Worm (Caenorhabditis elegans) whole organism, late embryonic: ENCODE measurements around the gene Y9C2UA.1.
A peak's percentile ranks its signal among the peaks of the same experiment; 100 is the strongest.

Experiments used
- C08G9.2 ChIP-seq: sonication (generic microtip); optimal IDR thresholded peaks from 2 replicates; lab custom pipeline; 2016; ENCODE audit warnings: mild to moderate bottlenecking, missing genetic modification characterization, moderate library complexity, missing compliant biosample characterization
- K02D7.2 ChIP-seq: sonication (generic microtip); optimal IDR thresholded peaks from 2 replicates; lab custom pipeline; 2017; ENCODE audit warnings: mild to moderate bottlenecking, missing genetic modification characterization, missing compliant biosample characterization
- K09A11.1 ChIP-seq: sonication (generic microtip); optimal IDR thresholded peaks from 2 replicates; lab custom pipeline; 2017; ENCODE audit warnings: antibody characterized with exemption, mild to moderate bottlenecking, missing genetic modification characterization, missing compliant biosample characterization; ENCODE audit not compliant: insufficient read depth
- Y22D7AL.16 ChIP-seq: sonication (generic microtip); optimal IDR thresholded peaks from 2 replicates; lab custom pipeline; 2016; ENCODE audit warnings: missing genetic modification characterization, missing compliant biosample characterization
- ama-1 ChIP-seq: fragments of 150-350 bp; optimal IDR thresholded peaks from 2 replicates; lab custom pipeline; 2014
- ceh-14 ChIP-seq: sonication (generic microtip); optimal IDR thresholded peaks from 2 replicates; lab custom pipeline; 2016; ENCODE audit warnings: missing genotype, missing genetic modification characterization, missing compliant biosample characterization
- ceh-18 ChIP-seq: sonication (generic microtip); optimal IDR thresholded peaks from 2 replicates; lab custom pipeline; 2016; ENCODE audit warnings: missing genetic modification characterization, missing compliant biosample characterization
- ceh-2 ChIP-seq: sonication (generic microtip); optimal IDR thresholded peaks from 2 replicates; lab custom pipeline; 2016; ENCODE audit warnings: missing genotype, missing genetic modification characterization, missing compliant biosample characterization
- ceh-22 ChIP-seq: sonication (generic microtip); optimal IDR thresholded peaks from 2 replicates; lab custom pipeline; 2017; ENCODE audit warnings: missing biosample characterization, missing genetic modification characterization
- ceh-30 ChIP-seq: fragments of 150-350 bp; optimal IDR thresholded peaks from 2 replicates; lab custom pipeline; 2014; ENCODE audit warnings: missing biosample characterization, missing genetic modification characterization
- ceh-31 ChIP-seq: sonication (generic microtip); optimal IDR thresholded peaks from 2 replicates; lab custom pipeline; 2016; ENCODE audit warnings: missing genetic modification characterization, missing compliant biosample characterization
- ceh-34 ChIP-seq: sonication (generic microtip); optimal IDR thresholded peaks from 2 replicates; lab custom pipeline; 2016; ENCODE audit warnings: mild to moderate bottlenecking, missing genetic modification characterization, missing compliant biosample characterization
- ceh-45 ChIP-seq: fragments of 200-800 bp; sonication (Bioruptor generic); IDR thresholded peaks from 2 replicates; pipeline ENCODE4 v1.3.6; 2022; ENCODE audit warnings: missing genetic modification reagents, missing genetic modification characterization, missing compliant biosample characterization
- ceh-9 ChIP-seq: sonication (generic microtip); optimal IDR thresholded peaks from 2 replicates; lab custom pipeline; 2016; ENCODE audit warnings: mild to moderate bottlenecking, missing genetic modification characterization, inconsistent platforms, missing compliant biosample characterization
- dve-1 ChIP-seq: sonication (generic microtip); optimal IDR thresholded peaks from 2 replicates; lab custom pipeline; 2017; ENCODE audit warnings: antibody characterized with exemption, mild to moderate bottlenecking, missing genetic modification characterization, missing compliant biosample characterization
- elt-2 ChIP-seq: sonication (generic microtip); optimal IDR thresholded peaks from 2 replicates; lab custom pipeline; 2016; ENCODE audit warnings: missing genetic modification reagents, missing genetic modification characterization, missing compliant biosample characterization
- fkh-10 ChIP-seq: fragments of 150-350 bp; optimal IDR thresholded peaks from 2 replicates; lab custom pipeline; 2014; ENCODE audit warnings: missing biosample characterization, missing genetic modification reagents, missing genetic modification characterization
- gmeb-2 ChIP-seq: sonication (generic microtip); optimal IDR thresholded peaks from 2 replicates; lab custom pipeline; 2016; ENCODE audit warnings: missing genetic modification characterization, inconsistent platforms, missing compliant biosample characterization
- hlh-6 ChIP-seq: sonication (generic microtip); optimal IDR thresholded peaks from 2 replicates; lab custom pipeline; 2016; ENCODE audit warnings: missing genotype, missing genetic modification characterization, missing compliant biosample characterization
- lim-6 ChIP-seq: sonication (generic microtip); optimal IDR thresholded peaks from 2 replicates; lab custom pipeline; 2016; ENCODE audit warnings: missing genetic modification characterization, missing compliant biosample characterization
- madf-2 ChIP-seq: sonication (generic microtip); optimal IDR thresholded peaks from 2 replicates; lab custom pipeline; 2017; ENCODE audit warnings: missing genetic modification characterization, missing compliant biosample characterization
- nhr-232 ChIP-seq: sonication (generic microtip); optimal IDR thresholded peaks from 2 replicates; lab custom pipeline; 2016; ENCODE audit warnings: missing genetic modification characterization, missing compliant biosample characterization
- pag-3 ChIP-seq: sonication (generic microtip); optimal IDR thresholded peaks from 2 replicates; lab custom pipeline; 2016; ENCODE audit warnings: missing compliant biosample characterization, missing genetic modification characterization, borderline replicate concordance
- pat-9 ChIP-seq: fragments of 200-800 bp; sonication (Bioruptor generic); optimal IDR thresholded peaks from 2 replicates; lab custom pipeline; 2018; ENCODE audit warnings: mild to moderate bottlenecking, missing genetic modification characterization, moderate library complexity, missing compliant biosample characterization
- pha-4 ChIP-seq: fragments of 150-350 bp; optimal IDR thresholded peaks from 2 replicates; lab custom pipeline; 2018; ENCODE audit warnings: missing biosample characterization, missing genetic modification reagents, missing genetic modification characterization
- pros-1 ChIP-seq: fragments of 150-350 bp; optimal IDR thresholded peaks from 2 replicates; lab custom pipeline; 2014; ENCODE audit warnings: missing biosample characterization, missing genetic modification reagents, missing genetic modification characterization
- ref-2 ChIP-seq: sonication (generic microtip); optimal IDR thresholded peaks from 2 replicates; lab custom pipeline; 2016; ENCODE audit warnings: missing genetic modification characterization, missing compliant biosample characterization
- sox-4 ChIP-seq: sonication (generic microtip); optimal IDR thresholded peaks from 2 replicates; lab custom pipeline; 2017; ENCODE audit warnings: mild to moderate bottlenecking, missing genetic modification characterization, inconsistent platforms, missing compliant biosample characterization
- ttx-3 ChIP-seq: sonication (generic microtip); optimal IDR thresholded peaks from 2 replicates; lab custom pipeline; 2016; ENCODE audit warnings: missing genetic modification reagents, missing genetic modification characterization, missing compliant biosample characterization
- unc-55 ChIP-seq: sonication (generic microtip); optimal IDR thresholded peaks from 2 replicates; lab custom pipeline; 2017; ENCODE audit warnings: missing biosample characterization, missing genetic modification reagents, missing genetic modification characterization
- unc-86 ChIP-seq: sonication (generic microtip); optimal IDR thresholded peaks from 2 replicates; lab custom pipeline; 2016; ENCODE audit warnings: missing genetic modification characterization, missing compliant biosample characterization
- zip-5 ChIP-seq: sonication (generic microtip); optimal IDR thresholded peaks from 2 replicates; lab custom pipeline; 2016; ENCODE audit warnings: missing genetic modification characterization, missing compliant biosample characterization
- ztf-16 ChIP-seq: sonication (generic microtip); optimal IDR thresholded peaks from 2 replicates; lab custom pipeline; 2017; ENCODE audit warnings: missing genetic modification characterization, missing compliant biosample characterization

The Y9C2UA.1 gene

DNA sequence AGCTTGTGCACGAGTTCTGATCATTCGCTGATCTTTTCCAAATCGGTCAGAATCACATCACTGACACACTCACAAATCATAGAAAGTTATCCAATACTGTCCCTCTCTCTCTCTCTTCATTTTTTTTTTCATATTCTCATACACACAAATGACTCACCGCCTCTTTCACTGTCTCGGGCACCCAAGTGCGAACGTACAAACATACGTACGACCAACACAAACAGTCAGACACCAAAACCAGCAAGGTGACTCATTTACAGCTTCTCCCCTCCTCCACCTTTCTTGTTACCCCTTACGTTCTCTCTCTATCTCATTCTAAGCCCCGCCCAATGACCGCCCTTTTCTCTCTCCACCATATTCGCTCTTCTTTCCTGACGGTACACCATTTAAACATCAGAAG lies 12.5 kb upstream of the Y9C2UA.1 start:
- no peak for TF ChIP-seq ceh-45
- TF ChIP-seq ceh-18 (tag; lab: Kevin White, UChicago), result no peak
- TF ChIP-seq ref-2, result no peak
- no peak for TF ChIP-seq unc-55 (GFP tag; lab: Kevin White, UChicago)
- TF ChIP-seq hlh-6, result no peak
- no peak for TF ChIP-seq fkh-10 (GFP tag; lab: Kevin White, UChicago)
- TF ChIP-seq elt-2 (tag; lab: Kevin White, UChicago), result no peak
- no peak for TF ChIP-seq K02D7.2 (tag; lab: Kevin White, UChicago)
- no peak for TF ChIP-seq ceh-30 (tag; lab: Kevin White, UChicago)
- TF ChIP-seq ama-1 (lab: Kevin White, UChicago), result no peak
- TF ChIP-seq, all 69 proteins: peak for 0

DNA sequence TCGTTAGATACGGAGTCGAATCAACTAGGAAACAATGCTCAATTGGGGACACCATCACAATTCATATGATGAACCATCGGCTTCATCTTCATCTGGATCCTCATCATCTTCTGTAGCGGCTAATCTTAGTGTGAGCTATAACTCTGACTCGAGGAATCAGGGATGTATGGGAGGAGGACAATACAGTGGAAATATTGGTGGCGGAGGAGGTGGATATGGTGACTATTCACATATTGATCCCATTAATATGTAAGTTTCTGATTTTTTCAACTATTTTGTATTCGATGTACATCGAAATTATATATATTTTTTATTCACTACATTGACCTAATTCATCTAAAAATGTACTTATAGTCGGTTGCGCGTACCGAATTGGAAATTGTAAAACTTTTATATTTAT lies 12.1 kb upstream of the Y9C2UA.1 start:
- TF ChIP-seq ttx-3 (tag; lab: Kevin White, UChicago) (no peak), ceh-18 (tag; lab: Kevin White, UChicago) (no peak), ceh-34 (no peak), ref-2 (no peak), K02D7.2 (tag; lab: Kevin White, UChicago) (no peak), lim-6 (tag; lab: Kevin White, UChicago) (no peak), nhr-232 (tag; lab: Kevin White, UChicago) (no peak), sox-4 (tag; lab: Kevin White, UChicago) (no peak), unc-55 (GFP tag; lab: Kevin White, UChicago) (no peak), pha-4 (no peak), pat-9 (tag; lab: Kevin White, UChicago) (no peak), gmeb-2 (tag; lab: Kevin White, UChicago) (no peak), pag-3 (tag; lab: Kevin White, UChicago) (no peak), C08G9.2 (no peak), zip-5 (tag; lab: Kevin White, UChicago) (no peak)

- TF ChIP-seq elt-2 (tag; lab: Kevin White, UChicago), result peak; percentile 75
- no peak for TF ChIP-seq ceh-22 (tag; lab: Kevin White, UChicago)
These were observed 11.3 kb upstream of the Y9C2UA.1 start for ce11 chrII:9128132-9128531.

- TF ChIP-seq ceh-45 (no peak), pag-3 (tag; lab: Kevin White, UChicago) (no peak), fkh-10 (GFP tag; lab: Kevin White, UChicago) (no peak), dve-1 (tag; lab: Kevin White, UChicago) (no peak), nhr-232 (tag; lab: Kevin White, UChicago) (no peak), lim-6 (tag; lab: Kevin White, UChicago) (no peak), ceh-30 (tag; lab: Kevin White, UChicago) (no peak), ceh-2 (tag; lab: Kevin White, UChicago) (no peak), gmeb-2 (tag; lab: Kevin White, UChicago) (no peak)
These were observed 9.1 kb upstream of the Y9C2UA.1 start for ce11 chrII:9130339-9130738.

DNA sequence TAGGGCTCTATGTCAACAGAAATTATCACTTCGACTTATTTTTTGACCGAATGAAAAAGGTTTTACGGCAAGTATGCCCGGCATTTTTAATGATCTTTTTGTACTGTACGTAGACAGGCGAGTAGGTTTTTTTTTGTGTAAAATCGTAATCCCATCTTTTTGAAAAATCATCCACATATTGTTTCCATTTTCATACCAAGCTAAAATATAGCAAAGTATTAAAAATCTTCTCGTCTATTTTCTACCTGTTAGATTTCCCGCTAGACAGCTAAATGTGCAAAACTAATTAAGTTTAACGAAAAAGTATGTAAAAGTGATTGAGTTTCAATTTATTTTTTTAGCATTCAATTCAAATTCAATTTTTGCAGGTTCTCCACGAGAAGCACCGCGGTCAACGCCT lies 8.1 kb upstream of the Y9C2UA.1 start, which contains the start of gene C16D2.1:
TSS of gene C16D2.1 (plus strand) at position 301 of the 400 bp plus-strand sequence.
- TF ChIP-seq ceh-14 (tag; lab: Kevin White, UChicago) (no peak), ceh-22 (tag; lab: Kevin White, UChicago) (no peak), C08G9.2 (no peak), ztf-16 (tag; lab: Kevin White, UChicago) (no peak), madf-2 (tag; lab: Kevin White, UChicago) (no peak), Y22D7AL.16 (tag; lab: Kevin White, UChicago) (no peak), elt-2 (tag; lab: Kevin White, UChicago) (no peak), ceh-45 (no peak), pros-1 (no peak), K09A11.1 (no peak), unc-55 (GFP tag; lab: Kevin White, UChicago) (no peak), ama-1 (lab: Kevin White, UChicago) (no peak), ceh-9 (tag; lab: Kevin White, UChicago) (no peak), ceh-31 (tag; lab: Kevin White, UChicago) (no peak), gmeb-2 (tag; lab: Kevin White, UChicago) (no peak), unc-86 (tag; lab: Kevin White, UChicago) (no peak)
